Worm (Caenorhabditis elegans): Measurements from ENCODE around the gene sra-34.
A peak's percentile ranks its signal among the peaks of the same experiment; 100 is the strongest.

Gene sra-34

DNA sequence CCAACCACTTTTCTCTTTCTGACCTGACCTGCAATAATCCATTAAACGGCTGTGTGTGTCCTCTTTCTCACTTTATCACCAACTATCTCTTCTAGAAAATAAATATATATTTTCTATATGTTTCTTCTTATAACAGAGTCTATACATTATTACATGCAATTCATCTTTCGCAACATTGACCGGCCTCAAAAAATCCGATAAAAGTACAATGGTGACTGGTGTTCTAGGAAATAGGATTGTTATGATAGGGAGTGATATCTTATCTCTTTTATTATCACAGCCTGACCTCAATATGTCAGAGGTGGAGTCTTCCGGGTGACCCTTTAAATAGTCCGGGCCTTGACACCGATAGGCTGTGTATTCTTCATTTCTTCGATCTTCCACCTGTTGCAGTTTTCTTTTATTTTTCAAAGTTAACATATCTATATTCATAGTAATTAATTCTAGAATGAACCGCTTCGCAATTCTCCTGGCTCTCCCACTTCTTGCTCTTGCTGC, 19.1 kb upstream of the sra-34 start, which contains the start of gene dao-2:
TSS of gene dao-2 (plus strand) at position 448 of the 498 bp plus-strand sequence.
- peak in 2 of 6 experiments; percentile 50 to 60 for TF ChIP-seq elt-3 (tag; optimal IDR thresholded peaks at IDR 0.05)
- TF ChIP-seq blmp-1 (tag; optimal IDR thresholded peaks at IDR 0.05): peak; percentile 68
- TF ChIP-seq ztf-4 (tag; optimal IDR thresholded peaks at IDR 0.05): no peak
- no peak for TF ChIP-seq unc-130 (tag; optimal IDR thresholded peaks at IDR 0.05)
- no peak for TF ChIP-seq efl-1 (optimal IDR thresholded peaks at IDR 0.05)
- peak in 1 of 2 experiments; percentile 59 for TF ChIP-seq efl-1 (GFP tag; optimal IDR thresholded peaks at IDR 0.05 in 1 of 2)
- TF ChIP-seq nhr-71 (tag; optimal IDR thresholded peaks at IDR 0.05): no peak
- TF ChIP-seq unc-86 (tag; optimal IDR thresholded peaks at IDR 0.05): no peak
- TF ChIP-seq aly-2 (tag; optimal IDR thresholded peaks at IDR 0.05): no peak

ce11 chrII:4560068-4560467, 16.6 kb upstream of the sra-34 start, which contains the start of gene M03A1.8:
TSS of gene M03A1.8 (plus strand) at chrII:4560336.
- no peak for TF ChIP-seq egl-13 (tag; optimal IDR thresholded peaks at IDR 0.05)
- TF ChIP-seq lin-14 (GFP tag; optimal IDR thresholded peaks at IDR 0.05): peak; percentile 26
- TF ChIP-seq rnt-1 (tag; optimal IDR thresholded peaks at IDR 0.05): peak; percentile 10
- TF ChIP-seq nhr-20 (tag; optimal IDR thresholded peaks at IDR 0.05): peak; percentile 19
- TF ChIP-seq nhr-85 (tag): peak; percentile 83
- peak; percentile 4 for TF ChIP-seq snu-23 (GFP tag; optimal IDR thresholded peaks at IDR 0.05)
- peak; percentile 35 for TF ChIP-seq blmp-1 (tag; optimal IDR thresholded peaks at IDR 0.05)
- no peak for TF ChIP-seq nhr-28 (tag; optimal IDR thresholded peaks at IDR 0.05)

- TF ChIP-seq rnt-1 (tag; optimal IDR thresholded peaks at IDR 0.05) (no peak), fkh-10 (GFP tag; optimal IDR thresholded peaks at IDR 0.05) (no peak), irx-1 (tag; optimal IDR thresholded peaks at IDR 0.05) (no peak), lir-3 (tag; optimal IDR thresholded peaks at IDR 0.05; ENCODE audit: poor library complexity) (no peak), hpl-2 (GFP tag; optimal IDR thresholded peaks at IDR 0.05) (no peak), tlp-1 (tag; optimal IDR thresholded peaks at IDR 0.05) (no peak), unc-30 (tag; optimal IDR thresholded peaks at IDR 0.05) (no peak), dsc-1 (tag; optimal IDR thresholded peaks at IDR 0.05) (no peak), mep-1 (tag; optimal IDR thresholded peaks at IDR 0.05) (no peak), aly-2 (tag; optimal IDR thresholded peaks at IDR 0.05) (no peak), efl-3 (GFP tag; optimal IDR thresholded peaks at IDR 0.05) (no peak), ceh-82 (tag; optimal IDR thresholded peaks at IDR 0.05) (no peak), nhr-237 (tag; optimal IDR thresholded peaks at IDR 0.05) (no peak), fos-1 (tag; optimal IDR thresholded peaks at IDR 0.05) (no peak), nhr-47 (tag; optimal IDR thresholded peaks at IDR 0.05) (no peak), hlh-4 (tag; optimal IDR thresholded peaks at IDR 0.05) (no peak), fkh-4 (tag; optimal IDR thresholded peaks at IDR 0.05; ENCODE audit: borderline replicate concordance) (no peak), sup-37 (GFP tag; optimal IDR thresholded peaks at IDR 0.05) (no peak), ztf-11 (tag; optimal IDR thresholded peaks at IDR 0.05) (no peak)
Measured at ce11 chrII:4557487-4557886, 14.0 kb upstream of the sra-34 start, which contains the start of gene M03A1.3. TSS of gene M03A1.3 (plus strand) at chrII:4557787.

- TF ChIP-seq pqm-1 (tag; optimal IDR thresholded peaks at IDR 0.05): peak; percentile 30
- no peak for TF ChIP-seq egl-13 (tag; optimal IDR thresholded peaks at IDR 0.05)
- peak; percentile 76 for TF ChIP-seq elt-2 (tag; optimal IDR thresholded peaks at IDR 0.05)
- TF ChIP-seq nhr-90 (tag; optimal IDR thresholded peaks at IDR 0.05; ENCODE audit: poor library complexity): peak; percentile 34
Measured at ce11 chrII:4552088-4552487, 8.6 kb upstream of the sra-34 start.

ce11 chrII:4550783-4551182, 7.3 kb upstream of the sra-34 start, which contains the start of gene K07E1.1:
TSS of gene K07E1.1 (plus strand) at chrII:4551083.
- TF ChIP-seq nhr-76 (tag; optimal IDR thresholded peaks at IDR 0.05) (no peak), isw-1 (GFP tag; IDR thresholded peaks at IDR 0.05) (no peak), lin-39 (tag; optimal IDR thresholded peaks at IDR 0.05) (no peak), sup-37 (GFP tag; optimal IDR thresholded peaks at IDR 0.05) (no peak), mef-2 (tag; optimal IDR thresholded peaks at IDR 0.05) (no peak), nhr-71 (tag; optimal IDR thresholded peaks at IDR 0.05) (no peak), sox-4 (tag; optimal IDR thresholded peaks at IDR 0.05) (no peak), pqm-1 (tag; optimal IDR thresholded peaks at IDR 0.05) (no peak), nhr-47 (tag; optimal IDR thresholded peaks at IDR 0.05) (no peak), lin-35 (GFP tag; optimal IDR thresholded peaks at IDR 0.05) (no peak)

Measured in whole organism, L1 larva.